Worm (Caenorhabditis elegans) whole organism, late embryonic: ENCODE data around the gene F56D2.3.

ENCODE experiments used
- ceh-30 ChIP-seq: fragments of 150-350 bp; optimal IDR thresholded peaks from 2 replicates; lab custom pipeline; 2014; ENCODE audit warnings: missing biosample characterization, missing genetic modification characterization
- ceh-48 ChIP-seq: sonication (generic microtip); optimal IDR thresholded peaks from 2 replicates; lab custom pipeline; 2016; ENCODE audit warnings: missing genetic modification characterization, inconsistent platforms, missing compliant biosample characterization
- ceh-9 ChIP-seq: sonication (generic microtip); optimal IDR thresholded peaks from 2 replicates; lab custom pipeline; 2016; ENCODE audit warnings: mild to moderate bottlenecking, missing genetic modification characterization, inconsistent platforms, missing compliant biosample characterization
- dve-1 ChIP-seq: sonication (generic microtip); optimal IDR thresholded peaks from 2 replicates; lab custom pipeline; 2017; ENCODE audit warnings: antibody characterized with exemption, mild to moderate bottlenecking, missing genetic modification characterization, missing compliant biosample characterization
- elt-2 ChIP-seq: sonication (generic microtip); optimal IDR thresholded peaks from 2 replicates; lab custom pipeline; 2016; ENCODE audit warnings: missing genetic modification reagents, missing genetic modification characterization, missing compliant biosample characterization
- ets-4 ChIP-seq: sonication (generic microtip); optimal IDR thresholded peaks from 2 replicates; lab custom pipeline; 2016; ENCODE audit warnings: missing genetic modification characterization, missing compliant biosample characterization
- hlh-30 ChIP-seq: sonication (generic microtip); optimal IDR thresholded peaks from 2 replicates; lab custom pipeline; 2017; ENCODE audit warnings: antibody characterized with exemption, missing genetic modification characterization, missing compliant biosample characterization; ENCODE audit not compliant: insufficient read depth
- lim-6 ChIP-seq: sonication (generic microtip); optimal IDR thresholded peaks from 2 replicates; lab custom pipeline; 2016; ENCODE audit warnings: missing genetic modification characterization, missing compliant biosample characterization
- npax-4 ChIP-seq: sonication (generic microtip); optimal IDR thresholded peaks from 2 replicates; lab custom pipeline; 2016; ENCODE audit warnings: missing genetic modification characterization, missing compliant biosample characterization
- pqm-1 ChIP-seq: sonication (generic microtip); optimal IDR thresholded peaks from 2 replicates; lab custom pipeline; 2016; ENCODE audit warnings: missing genetic modification characterization, missing compliant biosample characterization
- ref-2 ChIP-seq: sonication (generic microtip); optimal IDR thresholded peaks from 2 replicates; lab custom pipeline; 2016; ENCODE audit warnings: missing genetic modification characterization, missing compliant biosample characterization
- sox-4 ChIP-seq: sonication (generic microtip); optimal IDR thresholded peaks from 2 replicates; lab custom pipeline; 2017; ENCODE audit warnings: mild to moderate bottlenecking, missing genetic modification characterization, inconsistent platforms, missing compliant biosample characterization
- ztf-16 ChIP-seq: sonication (generic microtip); optimal IDR thresholded peaks from 2 replicates; lab custom pipeline; 2017; ENCODE audit warnings: missing genetic modification characterization, missing compliant biosample characterization

- TF ChIP-seq ceh-48 (tag; lab: Kevin White, UChicago) = no peak
- no peak for TF ChIP-seq lim-6 (tag; lab: Kevin White, UChicago)
- TF ChIP-seq pqm-1 = no peak
- no peak for TF ChIP-seq npax-4
- no peak for TF ChIP-seq dve-1 (tag; lab: Kevin White, UChicago)
- no peak for TF ChIP-seq ztf-16
- TF ChIP-seq hlh-30 = no peak
- no peak for TF ChIP-seq sox-4 (tag; lab: Kevin White, UChicago)
- TF ChIP-seq ceh-9 (tag; lab: Kevin White, UChicago) = no peak
- no peak for TF ChIP-seq ets-4 (tag; lab: Kevin White, UChicago)
- no peak for TF ChIP-seq ref-2
- no peak for TF ChIP-seq ceh-30 (tag; lab: Kevin White, UChicago)
- no peak for TF ChIP-seq elt-2 (tag; lab: Kevin White, UChicago)
Measured at ce11 chrIII:5585711-5586110, 964 bp downstream of the F56D2.3 start.
